Worm (Caenorhabditis elegans): Measurements from ENCODE around the gene rad-50.

- TF ChIP-seq flt-1 (GFP tag; IDR thresholded peaks at IDR 0.05) = no peak
- no peak for TF ChIP-seq tbx-11 (GFP tag; IDR thresholded peaks at IDR 0.05)
- TF ChIP-seq pes-1 (GFP tag; IDR thresholded peaks at IDR 0.05) = no peak
- no peak for TF ChIP-seq ceh-36 (tag; optimal IDR thresholded peaks at IDR 0.05)
- TF ChIP-seq scrt-1 (GFP tag; IDR thresholded peaks at IDR 0.05) = no peak
- TF ChIP-seq ama-1 (optimal IDR thresholded peaks at IDR 0.05) = no peak
- TF ChIP-seq hnd-1 (tag; optimal IDR thresholded peaks at IDR 0.05) = no peak
- TF ChIP-seq hmbx-1 (tag; optimal IDR thresholded peaks at IDR 0.05) = no peak
- TF ChIP-seq tra-4 (tag; optimal IDR thresholded peaks at IDR 0.05) = no peak
These were observed 47.7 kb upstream of the rad-50 start for ce11 chrV:12197748-12198147.

All from whole organism, early embryonic.